Fruit fly (Drosophila melanogaster) Kc167 (cell line): ENCODE data around the gene CG15025.

Source experiments
- Myc ChIP-seq: fragments of >200 bp; optimal IDR thresholded peaks from 2 replicates; lab custom pipeline; 2017; ENCODE audit warnings: missing external identifiers
- Sin3A ChIP-seq: fragments of >200 bp; optimal IDR thresholded peaks from 2 replicates; lab custom pipeline; 2018; ENCODE audit warnings: missing external identifiers
- h ChIP-seq: fragments of >200 bp; optimal IDR thresholded peaks from 3 replicates; lab custom pipeline; 2018; ENCODE audit warnings: missing external identifiers
- insv ChIP-seq: fragments of >200 bp; optimal IDR thresholded peaks from 3 replicates; lab custom pipeline; 2018; ENCODE audit warnings: missing external identifiers
- psq ChIP-seq: fragments of >200 bp; optimal IDR thresholded peaks from 2 replicates; lab custom pipeline; 2017; ENCODE audit warnings: missing external identifiers
- ttk ChIP-seq: sonication (Bioruptor generic); optimal IDR thresholded peaks from 2 replicates; lab custom pipeline; 2017; ENCODE audit warnings: missing external identifiers

Gene CG15025

DNA sequence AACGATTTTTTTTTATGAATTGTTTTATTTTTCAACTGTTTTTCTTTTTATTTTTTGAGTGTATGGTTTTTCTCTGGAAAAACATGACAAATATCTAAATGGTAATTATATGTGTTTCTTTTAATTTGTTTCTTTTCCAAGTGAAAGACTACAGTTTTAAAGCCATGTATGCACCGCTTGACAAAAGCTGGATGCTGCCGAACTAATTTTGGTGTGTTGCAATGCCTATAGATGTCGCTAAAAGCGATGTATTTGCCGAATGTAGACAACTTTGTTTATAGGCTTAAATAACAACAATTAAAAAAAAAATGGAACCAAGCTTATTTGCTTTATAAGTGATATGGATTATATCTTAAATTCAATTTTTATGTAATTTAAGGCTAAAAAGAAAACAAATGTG is at the start of gene CG15025:
Gene CG15025 (minus strand): TSS at position 120 of the 400 bp plus-strand sequence.
- TF ChIP-seq psq (lab: Kevin White, UChicago) = no peak
- no peak for TF ChIP-seq ttk (lab: Kevin White, UChicago)
- TF ChIP-seq insv (lab: Kevin White, UChicago) = no peak
- TF ChIP-seq Myc = no peak
- no peak for TF ChIP-seq h
- no peak for TF ChIP-seq Sin3A (lab: Kevin White, UChicago)

DNA sequence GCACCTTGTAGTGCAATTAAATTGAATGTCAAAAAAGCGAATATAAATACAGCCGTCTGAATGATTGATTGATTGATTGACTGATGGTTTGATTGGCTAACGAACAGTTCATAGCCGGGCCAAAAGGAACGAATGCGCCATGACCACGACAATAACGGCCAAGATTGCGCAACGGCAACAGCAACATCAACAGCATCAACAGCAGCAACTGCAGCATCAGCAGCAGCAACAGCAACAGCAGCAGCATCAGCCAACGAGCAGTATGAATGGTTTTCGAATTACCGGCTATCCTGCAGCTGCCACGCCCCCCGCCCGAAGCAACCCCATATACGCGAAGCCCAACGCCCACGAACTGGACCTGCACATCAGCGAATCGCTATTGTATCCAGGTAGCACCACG is 33.6 kb upstream of the CG15025 start:
- TF ChIP-seq insv (lab: Kevin White, UChicago) = no peak

DNA sequence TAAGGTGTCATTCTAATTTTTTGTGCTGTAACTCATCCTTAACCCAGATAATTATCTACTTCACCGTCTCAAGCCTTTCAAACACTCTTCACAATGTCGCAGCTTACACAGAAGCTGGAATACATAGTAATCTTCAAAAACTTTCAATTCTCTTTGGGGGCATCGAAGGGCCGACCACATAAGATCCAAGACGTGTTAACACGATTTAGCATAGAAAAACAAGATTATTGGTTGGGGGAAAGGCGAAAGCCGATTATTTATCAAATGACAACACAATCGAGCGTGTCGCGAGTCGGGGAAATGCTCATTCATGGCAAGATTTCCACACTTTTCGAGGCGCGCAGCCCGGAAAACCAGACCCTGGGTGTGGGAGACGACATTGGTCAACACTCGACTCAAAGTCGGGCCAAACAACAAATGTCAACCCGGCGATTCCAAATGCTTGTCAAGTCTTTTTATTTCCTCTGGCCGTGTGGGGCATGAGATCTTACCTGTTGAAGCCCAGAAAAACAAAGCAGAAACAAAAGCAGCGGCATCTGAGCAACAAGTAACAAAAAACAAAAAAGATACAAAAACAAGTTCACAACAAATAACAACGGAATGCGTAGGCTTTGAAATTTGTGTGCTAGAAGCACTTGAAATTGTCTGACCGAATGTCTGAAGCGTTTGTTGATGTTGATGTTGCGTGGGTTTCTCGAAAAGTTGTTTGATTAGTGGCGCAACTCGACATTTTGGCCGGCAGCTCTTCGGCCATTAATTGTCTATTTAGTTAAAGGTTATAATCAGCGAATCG is 19.6 kb upstream of the CG15025 start:
- TF ChIP-seq Myc = no peak
- no peak for TF ChIP-seq Sin3A (lab: Kevin White, UChicago)
- no peak for TF ChIP-seq insv (lab: Kevin White, UChicago)
- TF ChIP-seq h = no peak
- no peak for TF ChIP-seq ttk (lab: Kevin White, UChicago)
- no peak for TF ChIP-seq psq (lab: Kevin White, UChicago)

DNA sequence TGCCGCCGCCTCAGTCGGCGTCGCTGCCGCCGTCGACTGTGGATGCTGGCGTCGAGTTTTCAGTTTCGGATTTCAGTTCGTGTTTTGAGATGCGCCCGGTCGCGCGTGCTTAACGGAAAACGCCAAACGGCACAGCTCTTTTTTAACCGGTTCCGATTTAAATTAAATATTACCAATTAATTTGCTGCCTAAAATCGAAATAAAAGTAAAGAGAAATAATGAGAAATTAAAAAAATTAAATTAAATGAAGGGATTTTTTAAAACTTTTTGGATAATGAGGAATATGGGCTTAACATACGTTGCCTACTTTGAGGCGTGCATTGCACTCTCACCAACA is 18.2 kb upstream of the CG15025 start:
- TF ChIP-seq Myc (no peak), h (no peak), psq (lab: Kevin White, UChicago) (no peak), ttk (lab: Kevin White, UChicago) (no peak), insv (lab: Kevin White, UChicago) (no peak), Sin3A (lab: Kevin White, UChicago) (no peak)

- TF ChIP-seq ttk (lab: Kevin White, UChicago) = no peak
- no peak for TF ChIP-seq h
- no peak for TF ChIP-seq Sin3A (lab: Kevin White, UChicago)
- TF ChIP-seq psq (lab: Kevin White, UChicago) = no peak
- no peak for TF ChIP-seq Myc
- no peak for TF ChIP-seq insv (lab: Kevin White, UChicago)
These were observed 17.7 kb upstream of the CG15025 start for dm6 chr3R:19508388-19509185.

dm6 chr3R:19503058-19503682 is 12.3 kb upstream of the CG15025 start:
- TF ChIP-seq psq (lab: Kevin White, UChicago) (no peak), Myc (no peak), ttk (lab: Kevin White, UChicago) (no peak), h (no peak), Sin3A (lab: Kevin White, UChicago) (no peak)

DNA sequence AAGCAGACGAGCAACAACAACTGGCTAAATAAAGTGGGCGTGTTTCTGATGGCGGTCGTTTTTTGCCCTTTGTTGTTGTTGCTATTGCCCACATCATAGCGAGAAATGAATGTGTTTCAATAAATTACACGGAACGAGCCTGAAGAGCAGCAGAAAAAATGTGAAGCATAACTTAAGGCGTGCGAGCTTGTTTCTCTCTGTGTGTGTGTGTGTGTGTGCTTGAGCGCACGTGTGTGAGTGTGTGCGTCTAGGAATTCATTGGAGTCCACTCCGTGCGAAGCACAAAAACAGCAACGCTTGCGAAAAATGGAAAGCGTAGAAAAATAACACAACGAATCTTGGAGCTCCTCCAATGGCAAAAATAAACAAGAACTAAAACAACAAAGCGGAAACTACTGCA is 9.7 kb upstream of the CG15025 start:
- TF ChIP-seq Sin3A (lab: Kevin White, UChicago) (no peak), psq (lab: Kevin White, UChicago) (no peak), h (no peak), Myc (no peak), insv (lab: Kevin White, UChicago) (no peak), ttk (lab: Kevin White, UChicago) (no peak)

DNA sequence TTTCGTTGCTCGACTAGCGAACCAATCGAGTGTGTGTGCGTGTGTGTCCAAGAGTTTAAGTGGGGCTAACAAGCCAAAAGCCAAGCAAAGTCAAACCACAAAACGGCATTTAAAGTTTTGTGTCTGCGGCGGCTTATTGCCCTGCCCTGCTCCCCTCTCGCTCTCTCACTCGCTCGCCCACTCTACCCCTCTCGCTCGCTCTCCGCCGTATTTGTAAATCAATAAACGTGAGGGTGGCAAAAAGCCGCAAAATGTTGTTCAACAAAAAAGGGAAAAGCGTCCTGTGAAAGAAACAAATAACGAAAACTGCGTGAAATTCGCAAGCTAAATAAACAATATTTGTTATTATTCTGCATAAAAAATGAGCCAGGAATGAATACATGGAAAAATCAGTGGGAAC is 8.9 kb upstream of the CG15025 start:
- TF ChIP-seq Myc (no peak), h (no peak), Sin3A (lab: Kevin White, UChicago) (no peak), insv (lab: Kevin White, UChicago) (no peak), psq (lab: Kevin White, UChicago) (no peak), ttk (lab: Kevin White, UChicago) (no peak)

DNA sequence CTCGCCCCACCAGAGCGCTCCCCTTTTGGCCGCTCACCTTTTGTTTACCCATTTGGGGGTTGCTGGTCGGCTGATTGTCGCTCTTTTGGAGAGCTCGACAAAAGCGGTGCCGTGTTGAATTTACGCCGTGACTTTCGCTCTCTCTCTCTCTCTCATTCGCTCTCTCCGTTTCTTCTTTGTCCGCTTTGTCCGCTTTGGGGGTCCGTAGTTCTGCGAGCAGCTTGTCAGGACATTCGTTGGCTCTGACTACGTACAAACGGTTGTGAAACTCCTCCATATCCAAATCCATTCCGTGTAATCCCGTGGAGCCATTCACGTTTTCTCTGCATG is 8.4 kb upstream of the CG15025 start:
- no peak for TF ChIP-seq insv (lab: Kevin White, UChicago)
- no peak for TF ChIP-seq Myc
- no peak for TF ChIP-seq psq (lab: Kevin White, UChicago)
- TF ChIP-seq Sin3A (lab: Kevin White, UChicago) = no peak
- no peak for TF ChIP-seq ttk (lab: Kevin White, UChicago)
- no peak for TF ChIP-seq h

DNA sequence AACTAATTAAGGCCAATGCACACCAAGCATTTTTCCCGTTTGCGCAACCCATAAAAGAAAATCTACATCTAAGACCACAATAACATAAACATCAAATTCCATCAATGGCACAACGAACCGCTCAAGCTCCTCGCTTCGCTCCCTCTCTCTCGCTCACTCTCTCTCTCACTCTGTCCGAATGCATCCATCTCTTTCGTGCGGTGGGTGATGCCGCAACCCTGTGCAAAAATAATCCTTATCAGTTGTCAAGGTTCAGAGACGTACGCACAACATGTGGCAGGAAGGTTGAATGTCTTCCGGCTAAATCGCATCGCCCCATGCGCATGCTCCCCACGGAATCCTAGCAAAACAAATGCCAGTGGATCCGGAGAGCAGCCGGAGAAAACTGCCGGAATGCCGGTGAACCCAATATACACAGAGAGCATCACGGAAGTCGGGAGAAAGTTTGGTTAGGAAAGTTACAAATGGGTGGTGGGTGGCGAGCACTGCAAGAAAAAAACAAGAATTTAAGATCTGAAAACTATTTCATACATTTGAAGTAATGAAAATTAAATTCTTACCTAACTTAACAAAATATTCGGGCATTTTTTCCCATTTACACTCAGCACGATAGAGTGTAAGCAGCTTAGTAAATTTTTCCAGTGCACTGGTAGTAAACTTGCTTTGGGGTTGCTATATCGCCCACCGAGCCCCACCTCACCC is 7.9 kb upstream of the CG15025 start:
- TF ChIP-seq Sin3A (lab: Kevin White, UChicago) (no peak), insv (lab: Kevin White, UChicago) (no peak), Myc (no peak), h (no peak), ttk (lab: Kevin White, UChicago) (no peak), psq (lab: Kevin White, UChicago) (no peak)

dm6 chr3R:19495217-19495616 is 4.3 kb upstream of the CG15025 start:
- TF ChIP-seq Sin3A (lab: Kevin White, UChicago) (no peak), h (no peak), Myc (no peak), psq (lab: Kevin White, UChicago) (no peak), ttk (lab: Kevin White, UChicago) (no peak), insv (lab: Kevin White, UChicago) (no peak)

dm6 chr3R:19492400-19492799 is 1.5 kb upstream of the CG15025 start:
- no peak for TF ChIP-seq ttk (lab: Kevin White, UChicago)
- TF ChIP-seq insv (lab: Kevin White, UChicago) = no peak
- TF ChIP-seq Sin3A (lab: Kevin White, UChicago) = no peak
- no peak for TF ChIP-seq Myc
- TF ChIP-seq psq (lab: Kevin White, UChicago) = no peak
- no peak for TF ChIP-seq h
